Worm (Caenorhabditis elegans): ENCODE measurements around the gene F14D7.6.

ce11 chrV:14279777-14280176 lies 21.4 kb upstream of the F14D7.6 start, which contains the start of gene srt-33:
- no peak for TF ChIP-seq ceh-82 (tag; optimal IDR thresholded peaks at IDR 0.05)
- TF ChIP-seq nhr-43 (tag; optimal IDR thresholded peaks at IDR 0.05; ENCODE audit: poor library complexity, severe bottlenecking): no peak
- TF ChIP-seq aly-2 (tag; optimal IDR thresholded peaks at IDR 0.05): no peak
- no peak for TF ChIP-seq nhr-23 (tag; optimal IDR thresholded peaks at IDR 0.05)
- no peak for TF ChIP-seq mml-1 (tag; optimal IDR thresholded peaks at IDR 0.05)
- TF ChIP-seq ama-1 (optimal IDR thresholded peaks at IDR 0.05): no peak
- TF ChIP-seq lin-39 (tag; optimal IDR thresholded peaks at IDR 0.05): no peak
- TF ChIP-seq nhr-237 (tag; optimal IDR thresholded peaks at IDR 0.05): no peak

Data from whole organism, L3 larva.